Fruit fly (Drosophila melanogaster) whole organism, embryonic: ENCODE measurements around the gene VhaM9.7-c.

Source experiments
- BEAF-32 ChIP-seq: fragments of 200-800 bp; sonication (Bioruptor generic); optimal IDR thresholded peaks from 3 replicates; lab custom pipeline; 2017; ENCODE audit warnings: missing biosample characterization, missing genetic modification characterization, mild to moderate bottlenecking, moderate library complexity, missing genetic modification reagents
- CG10209 ChIP-seq: fragments of 200-800 bp; sonication (Bioruptor generic); optimal IDR thresholded peaks from 3 replicates; lab custom pipeline; 2017; ENCODE audit warnings: missing biosample characterization, mild to moderate bottlenecking, missing genetic modification characterization, missing genetic modification reagents
- CG10366 ChIP-seq: fragments of 200-800 bp; sonication (Bioruptor generic); IDR thresholded peaks from 2 replicates; pipeline ENCODE4 v1.3.6; 2022; ENCODE audit warnings: missing biosample characterization, missing genetic modification characterization
- CG10654 ChIP-seq: fragments of 200-800 bp; sonication (Bioruptor generic); optimal IDR thresholded peaks from 2 replicates; lab custom pipeline; 2016; ENCODE audit warnings: missing biosample characterization, missing genetic modification characterization
- CG11085 ChIP-seq: fragments of 200-800 bp; sonication (Bioruptor generic); IDR thresholded peaks from 2 replicates; pipeline ENCODE4 v1.3.6; 2022; ENCODE audit warnings: missing biosample characterization, missing genetic modification characterization
- CG11696 ChIP-seq: fragments of 200-800 bp; sonication (Bioruptor generic); IDR thresholded peaks from 2 replicates; pipeline ENCODE4 v1.3.6; 2022; ENCODE audit warnings: missing biosample characterization, missing genetic modification characterization
- CG13123 ChIP-seq: fragments of 200-800 bp; sonication (Bioruptor generic); optimal IDR thresholded peaks from 2 replicates; lab custom pipeline; 2016; ENCODE audit warnings: missing biosample characterization, missing genetic modification characterization
- CG15073 ChIP-seq: fragments of 200-800 bp; sonication (Bioruptor generic); optimal IDR thresholded peaks from 2 replicates; lab custom pipeline; 2016; ENCODE audit warnings: missing biosample characterization, missing genetic modification characterization
- CG2116 ChIP-seq: fragments of 200-800 bp; sonication (Bioruptor generic); optimal IDR thresholded peaks from 3 replicates; lab custom pipeline; 2018; ENCODE audit warnings: missing biosample characterization, mild to moderate bottlenecking, missing genetic modification characterization
- CG3281 ChIP-seq: fragments of 200-800 bp; sonication (Bioruptor generic); optimal IDR thresholded peaks from 3 replicates; lab custom pipeline; 2017; ENCODE audit warnings: missing biosample characterization, mild to moderate bottlenecking, missing genetic modification characterization
- CG33213 ChIP-seq: fragments of 200-800 bp; sonication (Bioruptor generic); optimal IDR thresholded peaks from 3 replicates; lab custom pipeline; 2016; ENCODE audit warnings: missing biosample characterization, missing genetic modification characterization
- CG34422 ChIP-seq: fragments of 200-800 bp; sonication (Bioruptor generic); IDR thresholded peaks from 3 replicates; pipeline ENCODE4 v1.3.6; 2022; ENCODE audit warnings: missing biosample characterization, missing genetic modification characterization
- CG43689 ChIP-seq: fragments of 200-800 bp; sonication (Bioruptor generic); IDR thresholded peaks from 2 replicates; pipeline ENCODE4 v1.3.6; 2022; ENCODE audit warnings: missing biosample characterization, missing genetic modification characterization
- CG5953 ChIP-seq: fragments of 200-800 bp; sonication (Bioruptor generic); IDR thresholded peaks from 2 replicates; pipeline ENCODE4 v1.3.6; 2022; ENCODE audit warnings: missing biosample characterization, missing genetic modification characterization
- CG6254 ChIP-seq: fragments of 200-800 bp; sonication (Bioruptor generic); optimal IDR thresholded peaks from 3 replicates; lab custom pipeline; 2017; ENCODE audit warnings: mild to moderate bottlenecking, missing biosample characterization, missing genetic modification reagents, missing genetic modification characterization
- CG6683 ChIP-seq: fragments of 200-800 bp; sonication (Bioruptor generic); optimal IDR thresholded peaks from 2 replicates; lab custom pipeline; 2017; ENCODE audit warnings: missing biosample characterization, mild to moderate bottlenecking, missing genetic modification characterization, missing genetic modification reagents
- CG7963 ChIP-seq: fragments of 200-800 bp; sonication (Bioruptor generic); IDR thresholded peaks from 3 replicates; pipeline ENCODE4 v1.3.6; 2022; ENCODE audit warnings: missing biosample characterization, missing genetic modification characterization; ENCODE audit not compliant: partially characterized antibody
- CG8924 ChIP-seq: fragments of 200-800 bp; optimal IDR thresholded peaks from 3 replicates; lab custom pipeline; 2019; ENCODE audit warnings: missing biosample characterization, mild to moderate bottlenecking, missing genetic modification characterization, moderate library complexity
- CG9727 ChIP-seq: fragments of 200-800 bp; sonication (Bioruptor generic); optimal IDR thresholded peaks from 3 replicates; lab custom pipeline; 2017; ENCODE audit warnings: missing biosample characterization, mild to moderate bottlenecking, missing genetic modification characterization
- CG9932 ChIP-seq: fragments of 200-800 bp; sonication (Bioruptor generic); IDR thresholded peaks from 2 replicates; pipeline ENCODE4 v1.3.6; 2022; ENCODE audit warnings: missing biosample characterization, missing genetic modification characterization
- CHES-1-like ChIP-seq: fragments of 200-800 bp; sonication (Bioruptor generic); optimal IDR thresholded peaks from 2 replicates; lab custom pipeline; 2016; ENCODE audit warnings: missing biosample characterization, missing genetic modification characterization
- D19A ChIP-seq: fragments of 200-800 bp; optimal IDR thresholded peaks from 3 replicates; lab custom pipeline; 2019; ENCODE audit warnings: missing biosample characterization, mild to moderate bottlenecking, missing genetic modification characterization, moderate library complexity
- Drgx ChIP-seq: fragments of 200-800 bp; sonication (Bioruptor generic); IDR thresholded peaks from 2 replicates; pipeline ENCODE4 v1.3.6; 2022; ENCODE audit warnings: missing biosample characterization, missing genetic modification characterization
- Gsc ChIP-seq: fragments of 200-800 bp; sonication (Bioruptor generic); IDR thresholded peaks from 2 replicates; pipeline ENCODE4 v1.3.6; 2022; ENCODE audit warnings: missing biosample characterization, missing genetic modification characterization
- H2.0 ChIP-seq: fragments of 200-800 bp; sonication (Bioruptor generic); IDR thresholded peaks from 2 replicates; pipeline ENCODE4 v1.3.6; 2022; ENCODE audit warnings: missing biosample characterization, missing genetic modification characterization
- Hr51 ChIP-seq, 2 experiments: fragments of 200-800 bp; sonication (Bioruptor generic); optimal IDR thresholded peaks; 2 replicates in 1 of 2; 3 replicates in 1 of 2; lab custom pipeline; 2016 to 2018; ENCODE audit warnings: missing biosample characterization in 2 of 2, missing genetic modification characterization in 2 of 2, mild to moderate bottlenecking in 1 of 2, moderate library complexity in 1 of 2
- Med ChIP-seq: fragments of 200-800 bp; sonication (Bioruptor generic); peaks from one replicate; lab custom pipeline; 2016; ENCODE audit warnings: missing biosample characterization, missing genetic modification characterization, mild to moderate bottlenecking, inconsistent platforms, moderate library complexity
- Oaz ChIP-seq: fragments of 200-800 bp; sonication (Bioruptor generic); IDR thresholded peaks from 2 replicates; pipeline ENCODE4 v1.3.6; 2022; ENCODE audit warnings: missing biosample characterization, missing genetic modification characterization
- Rfx ChIP-seq: fragments of 200-800 bp; sonication (Bioruptor generic); IDR thresholded peaks from 2 replicates; pipeline ENCODE4 v1.3.6; 2022; ENCODE audit warnings: missing biosample characterization, missing genetic modification characterization
- Ssrp ChIP-seq: fragments of 200-800 bp; sonication (Bioruptor generic); optimal IDR thresholded peaks from 2 replicates; lab custom pipeline; 2018; ENCODE audit warnings: missing biosample characterization, mild to moderate bottlenecking, missing genetic modification characterization, moderate library complexity
- Tbp ChIP-seq: fragments of >200 bp; optimal IDR thresholded peaks from 2 replicates; lab custom pipeline; 2018; ENCODE audit warnings: missing biosample characterization, missing genetic modification characterization
- Xbp1 ChIP-seq: fragments of 200-800 bp; sonication (Bioruptor generic); optimal IDR thresholded peaks from 3 replicates; lab custom pipeline; 2016; ENCODE audit warnings: missing biosample characterization, mild to moderate bottlenecking, missing genetic modification characterization
- ase ChIP-seq: fragments of 200-800 bp; sonication (Bioruptor generic); IDR thresholded peaks from 3 replicates; pipeline ENCODE4 v1.3.6; 2022; ENCODE audit warnings: missing biosample characterization, missing genetic modification characterization
- crol ChIP-seq: fragments of 200-800 bp; sonication (Bioruptor generic); IDR thresholded peaks from 2 replicates; pipeline ENCODE4 v1.3.6; 2022; ENCODE audit warnings: missing biosample characterization, missing genetic modification characterization
- ems ChIP-seq: fragments of 200-800 bp; sonication (Bioruptor generic); optimal IDR thresholded peaks from 3 replicates; lab custom pipeline; 2016; ENCODE audit warnings: missing biosample characterization, missing genetic modification characterization
- ewg ChIP-seq: fragments of 200-800 bp; sonication (Bioruptor generic); optimal IDR thresholded peaks from 3 replicates; lab custom pipeline; 2017; ENCODE audit warnings: mild to moderate bottlenecking, missing biosample characterization, missing genetic modification reagents, missing genetic modification characterization
- fd102C ChIP-seq: fragments of 200-800 bp; sonication (Bioruptor generic); optimal IDR thresholded peaks from 2 replicates; lab custom pipeline; 2018; ENCODE audit warnings: missing biosample characterization, mild to moderate bottlenecking, missing genetic modification characterization, moderate library complexity
- gsb-n ChIP-seq: fragments of 200-800 bp; sonication (Bioruptor generic); optimal IDR thresholded peaks from 3 replicates; lab custom pipeline; 2018; ENCODE audit warnings: missing biosample characterization, mild to moderate bottlenecking, missing genetic modification characterization
- h ChIP-seq: fragments of >200 bp; optimal IDR thresholded peaks from 2 replicates; lab custom pipeline; 2017
- her ChIP-seq: fragments of 200-800 bp; sonication (Bioruptor generic); optimal IDR thresholded peaks from 2 replicates; lab custom pipeline; 2016; ENCODE audit warnings: missing biosample characterization, missing genetic modification characterization
- hkb ChIP-seq, 2 experiments: fragments of 200-800 bp in 1 of 2; fragments of >200 bp in 1 of 2; sonication (Bioruptor generic) in 1 of 2; IDR thresholded peaks in 1 of 2; optimal IDR thresholded peaks in 1 of 2; 2 replicates each; pipeline versions ENCODE4 v1.3.6 to Lab custom; 2017 to 2022; ENCODE audit warnings: missing biosample characterization in 1 of 2, missing genetic modification characterization in 1 of 2
- kah ChIP-seq: fragments of 200-800 bp; sonication (Bioruptor generic); optimal IDR thresholded peaks from 2 replicates; lab custom pipeline; 2018; ENCODE audit warnings: missing biosample characterization, mild to moderate bottlenecking, missing genetic modification characterization
- lmd ChIP-seq: fragments of 200-800 bp; sonication (Bioruptor generic); IDR thresholded peaks from 2 replicates; pipeline ENCODE4 v1.3.6; 2022; ENCODE audit warnings: missing biosample characterization, missing genetic modification characterization
- oc ChIP-seq: fragments of 200-800 bp; sonication (Bioruptor generic); optimal IDR thresholded peaks from 2 replicates; lab custom pipeline; 2018; ENCODE audit warnings: missing biosample characterization, mild to moderate bottlenecking, missing genetic modification characterization, moderate library complexity
- odd ChIP-seq: fragments of 200-800 bp; sonication (Bioruptor generic); optimal IDR thresholded peaks from 2 replicates; lab custom pipeline; 2017; ENCODE audit warnings: missing biosample characterization, mild to moderate bottlenecking, missing genetic modification characterization
- p53 ChIP-seq: fragments of 200-800 bp; sonication (Bioruptor generic); optimal IDR thresholded peaks from 2 replicates; lab custom pipeline; 2016; ENCODE audit warnings: missing biosample characterization, missing genetic modification characterization
- pfk ChIP-seq: fragments of 200-800 bp; sonication (Bioruptor generic); optimal IDR thresholded peaks from 2 replicates; lab custom pipeline; 2018; ENCODE audit warnings: missing biosample characterization, mild to moderate bottlenecking, missing genetic modification characterization, moderate library complexity
- run ChIP-seq: fragments of 200-800 bp; sonication (Bioruptor generic); optimal IDR thresholded peaks from 3 replicates; lab custom pipeline; 2018; ENCODE audit warnings: missing biosample characterization, mild to moderate bottlenecking, missing genetic modification characterization
- sim ChIP-seq: fragments of 200-800 bp; sonication (Bioruptor generic); IDR thresholded peaks from 2 replicates; pipeline ENCODE4 v1.3.6; 2022; ENCODE audit warnings: missing biosample characterization, missing genetic modification characterization
- slbo ChIP-seq: fragments of 200-800 bp; sonication (Bioruptor generic); IDR thresholded peaks from 2 replicates; pipeline ENCODE4 v1.3.6; 2022; ENCODE audit warnings: missing biosample characterization, missing genetic modification characterization
- sr ChIP-seq: fragments of 200-800 bp; sonication (Bioruptor generic); IDR thresholded peaks from 3 replicates; pipeline ENCODE4 v1.3.6; 2022; ENCODE audit warnings: missing biosample characterization, missing genetic modification characterization
- vvl ChIP-seq: fragments of 200-800 bp; sonication (Bioruptor generic); IDR thresholded peaks from 2 replicates; pipeline ENCODE4 v1.3.6; 2022; ENCODE audit warnings: missing biosample characterization, missing genetic modification characterization
- yki ChIP-seq: fragments of >200 bp; optimal IDR thresholded peaks from 3 replicates; lab custom pipeline; 2018
- zf30C ChIP-seq: fragments of 200-800 bp; sonication (Bioruptor generic); optimal IDR thresholded peaks from 3 replicates; lab custom pipeline; 2018; ENCODE audit warnings: missing biosample characterization, mild to moderate bottlenecking, missing genetic modification characterization

The VhaM9.7-c gene

dm6 chr3L:4158361-4158760, 28.3 kb downstream of the VhaM9.7-c start (continued):
- TF ChIP-seq CG2116 (GFP tag; lab: Kevin White, UChicago) (no peak), D19A (no peak), CHES-1-like (GFP tag; lab: Kevin White, UChicago) (no peak), zf30C (GFP tag; lab: Kevin White, UChicago) (peak; percentile 58), slbo (no peak), Rfx (GFP tag; lab: Robert Waterston, UW) (no peak), yki (lab: Kevin White, UChicago) (no peak), H2.0 (GFP tag; lab: Robert Waterston, UW) (no peak), CG7963 (GFP tag; lab: Robert Waterston, UW) (no peak), Ssrp (tag; lab: Kevin White, UChicago) (peak; percentile 3), CG13123 (GFP tag; lab: Kevin White, UChicago) (no peak), CG8924 (tag; lab: Kevin White, UChicago) (peak; percentile 15), p53 (GFP tag; lab: Kevin White, UChicago) (no peak), Xbp1 (GFP tag; lab: Kevin White, UChicago) (peak; percentile 19), CG5953 (GFP tag; lab: Robert Waterston, UW) (no peak), pfk (GFP tag; lab: Kevin White, UChicago) (no peak), fd102C (GFP tag; lab: Kevin White, UChicago) (peak; percentile 53), run (tag; lab: Kevin White, UChicago) (no peak), her (GFP tag; lab: Kevin White, UChicago) (no peak), sim (no peak), CG9932 (GFP tag; lab: Robert Waterston, UW) (no peak), kah (no peak), CG33213 (GFP tag; lab: Kevin White, UChicago) (no peak), Med (GFP tag; lab: Kevin White, UChicago) (peak; percentile 58), CG6254 (GFP tag; lab: Kevin White, UChicago) (peak; percentile 0), odd (no peak), Hr51 (GFP tag; optimal IDR thresholded peaks at IDR 0.05; lab: Kevin White, UChicago) (no peak), ems (GFP tag; lab: Kevin White, UChicago) (no peak), CG9727 (GFP tag; lab: Kevin White, UChicago) (peak; percentile 68), Drgx (GFP tag; lab: Robert Waterston, UW) (no peak; the same call in 1 of the 2 replicates), CG10209 (GFP tag; lab: Kevin White, UChicago) (no peak), sr (GFP tag; lab: Robert Waterston, UW) (no peak), CG11085 (GFP tag; lab: Robert Waterston, UW) (no peak), ase (no peak), BEAF-32 (GFP tag; lab: Kevin White, UChicago) (no peak), Tbp (GFP tag; lab: Kevin White, UChicago) (no peak), CG10366 (GFP tag; lab: Robert Waterston, UW) (0 out of 2 replicates have a peak, but pooled peaks have one; percentile 12)

dm6 chr3L:4157852-4158251, 28.8 kb downstream of the VhaM9.7-c start:
- TF ChIP-seq gsb-n (tag; lab: Kevin White, UChicago) = no peak
- TF ChIP-seq CG43689 = no peak
- no peak for TF ChIP-seq hkb (optimal IDR thresholded peaks at IDR 0.05; lab: Kevin White, UChicago)
- TF ChIP-seq hkb (GFP tag; IDR thresholded peaks at IDR 0.05; lab: Robert Waterston, UW) = no peak
- no peak for TF ChIP-seq CG10654
- no peak for TF ChIP-seq CG3281 (GFP tag; lab: Kevin White, UChicago)
- TF ChIP-seq CG15073 (GFP tag; lab: Kevin White, UChicago) = no peak
- no peak for TF ChIP-seq ewg (GFP tag; lab: Kevin White, UChicago)
- TF ChIP-seq crol (GFP tag; lab: Robert Waterston, UW) = peak; percentile 78
- TF ChIP-seq lmd (GFP tag; lab: Robert Waterston, UW) = no peak
- TF ChIP-seq Gsc (GFP tag; lab: Robert Waterston, UW) = no peak
- no peak for TF ChIP-seq CG6683 (GFP tag; lab: Kevin White, UChicago)
- TF ChIP-seq CG11696 (GFP tag; lab: Robert Waterston, UW) = no peak
- no peak for TF ChIP-seq oc (tag; lab: Kevin White, UChicago)
- peak; percentile 19; the same call in 1 of the 2 replicates for TF ChIP-seq vvl (GFP tag; lab: Robert Waterston, UW)
- no peak for TF ChIP-seq CG34422 (GFP tag; lab: Robert Waterston, UW)
- TF ChIP-seq h (lab: Kevin White, UChicago) = no peak
- no peak for TF ChIP-seq Oaz
